Worm (Caenorhabditis elegans) whole organism, late embryonic: Measurements from ENCODE around the gene F15A4.10.
A peak's percentile ranks its signal among the peaks of the same experiment; 100 is the strongest.

Source experiments
- F13H6.1 ChIP-seq: sonication (generic microtip); optimal IDR thresholded peaks from 2 replicates; lab custom pipeline; 2016; ENCODE audit warnings: missing genetic modification characterization, missing compliant biosample characterization
- T23F11.4 ChIP-seq: fragments of 200-800 bp; sonication (Bioruptor generic); optimal IDR thresholded peaks from 2 replicates; lab custom pipeline; 2018; ENCODE audit warnings: mild to moderate bottlenecking, missing genetic modification characterization, missing compliant biosample characterization
- Y22D7AL.16 ChIP-seq: sonication (generic microtip); optimal IDR thresholded peaks from 2 replicates; lab custom pipeline; 2016; ENCODE audit warnings: missing genetic modification characterization, missing compliant biosample characterization
- ahr-1 ChIP-seq: sonication (generic microtip); optimal IDR thresholded peaks from 2 replicates; lab custom pipeline; 2016; ENCODE audit warnings: missing genetic modification characterization, missing compliant biosample characterization
- ceh-18 ChIP-seq: sonication (generic microtip); optimal IDR thresholded peaks from 2 replicates; lab custom pipeline; 2016; ENCODE audit warnings: missing genetic modification characterization, missing compliant biosample characterization
- ceh-19 ChIP-seq: fragments of 200-800 bp; sonication (Bioruptor generic); optimal IDR thresholded peaks from 2 replicates; lab custom pipeline; 2018; ENCODE audit warnings: mild to moderate bottlenecking, missing genetic modification characterization, missing compliant biosample characterization
- ceh-2 ChIP-seq: sonication (generic microtip); optimal IDR thresholded peaks from 2 replicates; lab custom pipeline; 2016; ENCODE audit warnings: missing genotype, missing genetic modification characterization, missing compliant biosample characterization
- ceh-30 ChIP-seq: fragments of 150-350 bp; optimal IDR thresholded peaks from 2 replicates; lab custom pipeline; 2014; ENCODE audit warnings: missing biosample characterization, missing genetic modification characterization
- ceh-31 ChIP-seq: sonication (generic microtip); optimal IDR thresholded peaks from 2 replicates; lab custom pipeline; 2016; ENCODE audit warnings: missing genetic modification characterization, missing compliant biosample characterization
- ceh-34 ChIP-seq: sonication (generic microtip); optimal IDR thresholded peaks from 2 replicates; lab custom pipeline; 2016; ENCODE audit warnings: mild to moderate bottlenecking, missing genetic modification characterization, missing compliant biosample characterization
- ceh-45 ChIP-seq: fragments of 200-800 bp; sonication (Bioruptor generic); IDR thresholded peaks from 2 replicates; pipeline ENCODE4 v1.3.6; 2022; ENCODE audit warnings: missing genetic modification reagents, missing genetic modification characterization, missing compliant biosample characterization
- ceh-48 ChIP-seq: sonication (generic microtip); optimal IDR thresholded peaks from 2 replicates; lab custom pipeline; 2016; ENCODE audit warnings: missing genetic modification characterization, inconsistent platforms, missing compliant biosample characterization
- ceh-6 ChIP-seq: fragments of 200-800 bp; sonication (Bioruptor generic); optimal IDR thresholded peaks from 2 replicates; lab custom pipeline; 2018; ENCODE audit warnings: mild to moderate bottlenecking, missing genetic modification characterization, missing compliant biosample characterization
- ceh-9 ChIP-seq: sonication (generic microtip); optimal IDR thresholded peaks from 2 replicates; lab custom pipeline; 2016; ENCODE audit warnings: mild to moderate bottlenecking, missing genetic modification characterization, inconsistent platforms, missing compliant biosample characterization
- che-1 ChIP-seq: sonication (generic microtip); optimal IDR thresholded peaks from 2 replicates; lab custom pipeline; 2016; ENCODE audit warnings: mild to moderate bottlenecking, missing genetic modification characterization, missing compliant biosample characterization
- dve-1 ChIP-seq: sonication (generic microtip); optimal IDR thresholded peaks from 2 replicates; lab custom pipeline; 2017; ENCODE audit warnings: antibody characterized with exemption, mild to moderate bottlenecking, missing genetic modification characterization, missing compliant biosample characterization
- elt-2 ChIP-seq: sonication (generic microtip); optimal IDR thresholded peaks from 2 replicates; lab custom pipeline; 2016; ENCODE audit warnings: missing genetic modification reagents, missing genetic modification characterization, missing compliant biosample characterization
- elt-4 ChIP-seq: sonication (generic microtip); optimal IDR thresholded peaks from 2 replicates; lab custom pipeline; 2016; ENCODE audit warnings: missing genetic modification characterization, missing compliant biosample characterization
- ets-4 ChIP-seq: sonication (generic microtip); optimal IDR thresholded peaks from 2 replicates; lab custom pipeline; 2016; ENCODE audit warnings: missing genetic modification characterization, missing compliant biosample characterization
- eyg-1 ChIP-seq: sonication (generic microtip); optimal IDR thresholded peaks from 2 replicates; lab custom pipeline; 2016; ENCODE audit warnings: missing genotype, missing genetic modification characterization, missing compliant biosample characterization
- gmeb-2 ChIP-seq: sonication (generic microtip); optimal IDR thresholded peaks from 2 replicates; lab custom pipeline; 2016; ENCODE audit warnings: missing genetic modification characterization, inconsistent platforms, missing compliant biosample characterization
- hlh-13 ChIP-seq: fragments of 200-800 bp; sonication (Bioruptor generic); optimal IDR thresholded peaks from 2 replicates; lab custom pipeline; 2018; ENCODE audit warnings: mild to moderate bottlenecking, missing genetic modification characterization, missing compliant biosample characterization
- hlh-15 ChIP-seq: sonication (generic microtip); optimal IDR thresholded peaks from 2 replicates; lab custom pipeline; 2016; ENCODE audit warnings: missing genetic modification characterization, missing compliant biosample characterization
- hlh-6 ChIP-seq: sonication (generic microtip); optimal IDR thresholded peaks from 2 replicates; lab custom pipeline; 2016; ENCODE audit warnings: missing genotype, missing genetic modification characterization, missing compliant biosample characterization
- hlh-8 ChIP-seq: sonication (generic microtip); optimal IDR thresholded peaks from 2 replicates; lab custom pipeline; 2016; ENCODE audit warnings: missing genotype, missing genetic modification characterization, missing compliant biosample characterization
- lin-11 ChIP-seq: fragments of 200-800 bp; sonication (Bioruptor generic); optimal IDR thresholded peaks from 2 replicates; lab custom pipeline; 2018; ENCODE audit warnings: mild to moderate bottlenecking, missing genetic modification characterization, missing compliant biosample characterization
- madf-2 ChIP-seq: sonication (generic microtip); optimal IDR thresholded peaks from 2 replicates; lab custom pipeline; 2017; ENCODE audit warnings: missing genetic modification characterization, missing compliant biosample characterization
- mec-3 ChIP-seq: sonication (generic microtip); optimal IDR thresholded peaks from 2 replicates; lab custom pipeline; 2016; ENCODE audit warnings: borderline replicate concordance, missing genetic modification characterization, missing compliant biosample characterization
- odd-2 ChIP-seq: sonication (generic microtip); optimal IDR thresholded peaks from 2 replicates; lab custom pipeline; 2017; ENCODE audit warnings: antibody characterized with exemption, mild to moderate bottlenecking, missing genetic modification characterization, missing compliant biosample characterization
- pat-9 ChIP-seq: fragments of 200-800 bp; sonication (Bioruptor generic); optimal IDR thresholded peaks from 2 replicates; lab custom pipeline; 2018; ENCODE audit warnings: mild to moderate bottlenecking, missing genetic modification characterization, moderate library complexity, missing compliant biosample characterization
- pha-4 ChIP-seq: fragments of 150-350 bp; optimal IDR thresholded peaks from 2 replicates; lab custom pipeline; 2018; ENCODE audit warnings: missing biosample characterization, missing genetic modification reagents, missing genetic modification characterization
- ref-2 ChIP-seq: sonication (generic microtip); optimal IDR thresholded peaks from 2 replicates; lab custom pipeline; 2016; ENCODE audit warnings: missing genetic modification characterization, missing compliant biosample characterization
- sdc-2 ChIP-seq: sonication (generic microtip); optimal IDR thresholded peaks from 2 replicates; lab custom pipeline; 2016; ENCODE audit warnings: missing genotype, missing genetic modification characterization, missing compliant biosample characterization
- syd-9 ChIP-seq: sonication (generic microtip); optimal IDR thresholded peaks from 2 replicates; lab custom pipeline; 2016; ENCODE audit warnings: mild to moderate bottlenecking, missing genetic modification characterization, moderate library complexity, missing compliant biosample characterization
- tbx-7 ChIP-seq: sonication (generic microtip); optimal IDR thresholded peaks from 2 replicates; lab custom pipeline; 2016; ENCODE audit warnings: missing genotype, missing genetic modification characterization, missing compliant biosample characterization
- ttx-3 ChIP-seq: sonication (generic microtip); optimal IDR thresholded peaks from 2 replicates; lab custom pipeline; 2016; ENCODE audit warnings: missing genetic modification reagents, missing genetic modification characterization, missing compliant biosample characterization
- unc-3 ChIP-seq, 2 experiments: fragments of 200-800 bp in 1 of 2; sonication (Bioruptor generic) in 1 of 2; sonication (generic microtip) in 1 of 2; conservative IDR thresholded peaks in 1 of 2; optimal IDR thresholded peaks in 1 of 2; 2 replicates each; pipeline versions ENCODE4 v1.3.6 to Lab custom; 2016 to 2022; ENCODE audit warnings: missing compliant biosample characterization in 2 of 2, missing genetic modification characterization in 2 of 2, missing genetic modification reagents in 1 of 2
- unc-42 ChIP-seq: sonication (generic microtip); optimal IDR thresholded peaks from 2 replicates; lab custom pipeline; 2016; ENCODE audit warnings: missing genotype, missing genetic modification characterization, missing compliant biosample characterization
- unc-86 ChIP-seq: sonication (generic microtip); optimal IDR thresholded peaks from 2 replicates; lab custom pipeline; 2016; ENCODE audit warnings: missing genetic modification characterization, missing compliant biosample characterization
- zip-5 ChIP-seq: sonication (generic microtip); optimal IDR thresholded peaks from 2 replicates; lab custom pipeline; 2016; ENCODE audit warnings: missing genetic modification characterization, missing compliant biosample characterization

Gene F15A4.10

ce11 chrII:12494556-12495131, 9.7 kb upstream of the F15A4.10 start, which contains the start of gene col-85 (continued):
- TF ChIP-seq dve-1 (tag; lab: Kevin White, UChicago) (peak; percentile 81), hlh-15 (tag; lab: Kevin White, UChicago) (peak; percentile 91), hlh-8 (tag; lab: Kevin White, UChicago) (peak; percentile 90), zip-5 (tag; lab: Kevin White, UChicago) (peak; percentile 83), F13H6.1 (peak; percentile 85), ceh-6 (GFP tag; lab: Kevin White, UChicago) (peak; percentile 91), pat-9 (tag; lab: Kevin White, UChicago) (peak; percentile 94), lin-11 (tag; lab: Kevin White, UChicago) (peak; percentile 87), odd-2 (tag; lab: Kevin White, UChicago) (peak; percentile 79), ceh-2 (tag; lab: Kevin White, UChicago) (peak; percentile 88), madf-2 (peak; percentile 93), eyg-1 (tag; lab: Kevin White, UChicago) (peak; percentile 68), ahr-1 (peak; percentile 86), tbx-7 (peak; percentile 43), ceh-34 (tag; lab: Kevin White, UChicago) (peak; percentile 92), sdc-2 (tag; lab: Kevin White, UChicago) (peak; percentile 89), ttx-3 (tag; lab: Kevin White, UChicago) (peak; percentile 92), pha-4 (tag; lab: Kevin White, UChicago) (no peak), unc-3 (GFP tag; conservative IDR thresholded peaks at IDR 0.05; lab: Robert Waterston, UW) (peak; percentile 94), unc-3 (tag; optimal IDR thresholded peaks at IDR 0.05; lab: Kevin White, UChicago) (peak; percentile 94), ref-2 (tag; lab: Kevin White, UChicago) (peak; percentile 89), ceh-30 (tag; lab: Kevin White, UChicago) (peak; percentile 3)

- no peak for TF ChIP-seq ceh-31 (tag; lab: Kevin White, UChicago)
These were observed 9.1 kb upstream of the F15A4.10 start for ce11 chrII:12494067-12494477.

DNA sequence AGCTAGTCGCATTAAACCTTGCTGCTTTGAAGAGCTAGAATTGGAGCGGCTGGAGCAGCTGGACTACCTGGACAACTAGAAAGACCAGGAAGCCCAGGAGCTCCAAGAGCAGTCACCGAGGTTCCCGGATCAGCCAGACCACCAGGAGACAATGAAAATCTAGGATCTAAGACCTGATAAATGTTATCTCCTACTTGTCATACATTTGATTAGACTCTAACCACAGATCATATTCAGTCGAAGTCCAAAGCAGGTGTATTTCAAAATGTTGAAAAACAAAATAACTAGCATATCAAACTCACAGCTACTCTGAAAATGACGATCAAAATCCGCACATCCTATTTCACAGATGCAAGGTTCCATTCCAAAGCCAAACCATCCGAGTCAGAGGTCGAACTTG, 7.0 kb upstream of the F15A4.10 start, which contains the start of gene srz-6:
Gene srz-6, plus strand, starts transcription at position 301 of the 400 bp plus-strand sequence.
- TF ChIP-seq ceh-9 (tag; lab: Kevin White, UChicago) (no peak), elt-2 (tag; lab: Kevin White, UChicago) (no peak), syd-9 (tag; lab: Kevin White, UChicago) (no peak), ceh-45 (GFP tag; lab: Robert Waterston, UW) (no peak), ceh-48 (tag; lab: Kevin White, UChicago) (no peak), hlh-6 (tag; lab: Kevin White, UChicago) (no peak), ets-4 (tag; lab: Kevin White, UChicago) (no peak), eyg-1 (tag; lab: Kevin White, UChicago) (no peak), ahr-1 (no peak), che-1 (tag; lab: Kevin White, UChicago) (no peak), unc-42 (tag; lab: Kevin White, UChicago) (no peak), mec-3 (tag; lab: Kevin White, UChicago) (no peak), gmeb-2 (no peak), ttx-3 (tag; lab: Kevin White, UChicago) (no peak)

DNA sequence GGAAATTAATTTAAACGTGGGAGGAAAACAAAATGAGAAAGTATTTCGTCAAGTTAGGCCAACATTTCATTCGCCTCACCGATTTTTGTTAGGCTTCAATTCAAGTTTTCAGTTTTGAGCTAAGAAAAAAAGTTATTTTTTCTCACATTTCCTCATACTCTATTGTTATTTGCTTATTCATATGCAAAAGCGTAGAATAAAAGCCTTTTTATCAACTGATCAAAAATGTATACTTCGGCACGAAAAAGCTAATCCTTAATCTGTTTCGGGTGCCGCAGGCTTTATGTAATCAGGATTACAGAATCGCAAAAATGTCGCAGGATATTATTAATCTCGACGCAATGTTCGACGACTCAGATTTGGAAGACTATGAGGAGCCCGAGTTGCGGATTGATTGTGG, 4.9 kb upstream of the F15A4.10 start, which contains the start of gene T21B4.15:
Gene T21B4.15, plus strand, starts transcription at position 301 of the 400 bp plus-strand sequence.
- TF ChIP-seq ceh-18, result no peak
- TF ChIP-seq odd-2 (tag; lab: Kevin White, UChicago), result no peak
- no peak for TF ChIP-seq unc-86 (tag; lab: Kevin White, UChicago)
- no peak for TF ChIP-seq che-1 (tag; lab: Kevin White, UChicago)
- TF ChIP-seq unc-42 (tag; lab: Kevin White, UChicago), result no peak
- TF ChIP-seq tbx-7, result no peak
- TF ChIP-seq F13H6.1, result no peak
- no peak for TF ChIP-seq Y22D7AL.16 (tag; lab: Kevin White, UChicago)
- TF ChIP-seq T23F11.4 (GFP tag; lab: Kevin White, UChicago), result no peak
- no peak for TF ChIP-seq hlh-13 (GFP tag; lab: Kevin White, UChicago)
- no peak for TF ChIP-seq elt-4 (tag; lab: Kevin White, UChicago)
- no peak for TF ChIP-seq syd-9 (tag; lab: Kevin White, UChicago)
- TF ChIP-seq ceh-19 (GFP tag; lab: Kevin White, UChicago), result no peak
